Worm (Caenorhabditis elegans) whole organism, early embryonic: ENCODE results near the gene F46G11.6.

Source experiments
- F13C5.2 ChIP-seq: sonication (generic microtip); optimal IDR thresholded peaks from 2 replicates; lab custom pipeline; 2017; ENCODE audit warnings: mild to moderate bottlenecking, missing genetic modification characterization, inconsistent platforms, missing compliant biosample characterization
- aly-1 ChIP-seq: sonication (generic microtip); optimal IDR thresholded peaks from 2 replicates; lab custom pipeline; 2016; ENCODE audit warnings: missing genetic modification characterization, missing compliant biosample characterization
- ama-1 ChIP-seq: fragments of 150-350 bp; optimal IDR thresholded peaks from 2 replicates; lab custom pipeline; 2014
- ceh-13 ChIP-seq: fragments of 200-800 bp; sonication (Bioruptor generic); optimal IDR thresholded peaks from 2 replicates; lab custom pipeline; 2018; ENCODE audit warnings: mild to moderate bottlenecking, missing genetic modification characterization, missing compliant biosample characterization
- ceh-36 ChIP-seq: sonication (generic microtip); optimal IDR thresholded peaks from 2 replicates; lab custom pipeline; 2016; ENCODE audit warnings: missing genetic modification characterization, inconsistent platforms, missing compliant biosample characterization
- ets-7 ChIP-seq: sonication (generic microtip); optimal IDR thresholded peaks from 2 replicates; lab custom pipeline; 2016; ENCODE audit warnings: missing genotype, missing genetic modification characterization, missing compliant biosample characterization
- flt-1 ChIP-seq: fragments of 200-800 bp; sonication (Bioruptor generic); IDR thresholded peaks from 2 replicates; pipeline ENCODE4 v1.3.6; 2022; ENCODE audit warnings: missing genetic modification characterization, missing compliant biosample characterization
- hmbx-1 ChIP-seq: sonication (generic microtip); optimal IDR thresholded peaks from 2 replicates; lab custom pipeline; 2016; ENCODE audit warnings: mild to moderate bottlenecking, missing genetic modification characterization, missing compliant biosample characterization
- hmg-4 ChIP-seq: fragments of 200-800 bp; sonication (Bioruptor generic); optimal IDR thresholded peaks from 2 replicates; lab custom pipeline; 2018; ENCODE audit warnings: mild to moderate bottlenecking, missing genetic modification characterization, missing compliant biosample characterization
- hnd-1 ChIP-seq: sonication (generic microtip); optimal IDR thresholded peaks from 2 replicates; lab custom pipeline; 2016; ENCODE audit warnings: missing genetic modification characterization, missing compliant biosample characterization
- pes-1 ChIP-seq: fragments of 200-800 bp; sonication (Bioruptor generic); IDR thresholded peaks from 2 replicates; pipeline ENCODE4 v1.3.6; 2022; ENCODE audit warnings: missing genetic modification reagents, missing genetic modification characterization, missing compliant biosample characterization
- scrt-1 ChIP-seq: fragments of 200-800 bp; sonication (Bioruptor generic); IDR thresholded peaks from 2 replicates; pipeline ENCODE4 v1.3.6; 2022; ENCODE audit warnings: missing genetic modification characterization, missing compliant biosample characterization
- sea-1 ChIP-seq: fragments of 200-800 bp; sonication (Bioruptor generic); conservative IDR thresholded peaks from 2 replicates; pipeline ENCODE4 v1.3.6; 2022; ENCODE audit warnings: missing genetic modification characterization, missing compliant biosample characterization
- tra-4 ChIP-seq: sonication (generic microtip); optimal IDR thresholded peaks from 2 replicates; lab custom pipeline; 2017; ENCODE audit warnings: missing genetic modification characterization, missing compliant biosample characterization

DNA sequence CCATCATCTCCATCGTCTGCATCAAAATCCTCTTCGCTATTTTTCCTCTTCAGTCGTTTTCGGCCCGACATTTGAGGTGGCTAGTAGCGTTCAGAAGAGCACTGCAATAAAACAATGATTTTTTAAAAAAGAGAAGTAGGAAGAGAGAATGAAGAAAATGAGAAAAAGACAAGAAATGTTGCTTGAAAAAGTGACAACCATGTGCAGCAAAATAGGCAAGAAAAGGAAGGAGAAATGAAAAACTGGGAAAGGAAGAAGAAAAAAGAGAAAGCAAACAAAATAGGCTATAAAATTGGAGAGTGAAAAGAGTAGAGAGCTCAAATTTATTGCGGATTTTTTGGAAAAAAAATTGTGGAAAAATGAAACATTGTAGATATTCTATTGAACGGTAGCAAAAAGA lies 23.0 kb upstream of the F46G11.6 start, which contains the start of gene tag-294:
- no peak for TF ChIP-seq ama-1 (lab: Kevin White, UChicago)
- TF ChIP-seq hmbx-1 = no peak
- no peak for TF ChIP-seq aly-1 (tag; lab: Kevin White, UChicago)
- no peak for TF ChIP-seq hmg-4 (GFP tag; lab: Kevin White, UChicago)
- no peak for TF ChIP-seq ceh-13 (GFP tag; lab: Kevin White, UChicago)
- no peak for TF ChIP-seq flt-1 (GFP tag; lab: Robert Waterston, UW)
- TF ChIP-seq F13C5.2 (tag; lab: Kevin White, UChicago) = no peak
- TF ChIP-seq tra-4 (tag; lab: Kevin White, UChicago) = no peak
- no peak for TF ChIP-seq hnd-1 (tag; lab: Kevin White, UChicago)
- TF ChIP-seq ceh-36 (tag; lab: Kevin White, UChicago) = no peak
- TF ChIP-seq pes-1 = no peak
- no peak for TF ChIP-seq ets-7
- no peak for TF ChIP-seq sea-1 (GFP tag; lab: Robert Waterston, UW)
- no peak for TF ChIP-seq scrt-1 (GFP tag; lab: Robert Waterston, UW)
